Worm (Caenorhabditis elegans) whole organism, young adult: Measurements from ENCODE around the gene bed-2.

Experiments
- F23B12.7 ChIP-seq: sonication (generic microtip); optimal IDR thresholded peaks from 2 replicates; lab custom pipeline; 2017; ENCODE audit warnings: missing genetic modification characterization, mild to moderate bottlenecking, missing compliant biosample characterization, antibody characterized with exemption, moderate library complexity; ENCODE audit not compliant: insufficient read depth
- F37B4.10 ChIP-seq: fragments of 200-800 bp; sonication (Bioruptor generic); IDR thresholded peaks from 2 replicates; pipeline ENCODE4 v1.3.6; 2022; ENCODE audit warnings: missing genetic modification characterization, missing compliant biosample characterization
- T26A5.8 ChIP-seq: sonication (generic microtip); optimal IDR thresholded peaks from 2 replicates; lab custom pipeline; 2016; ENCODE audit warnings: missing genetic modification characterization, missing compliant biosample characterization
- cebp-1 ChIP-seq, 2 experiments: fragments of 200-800 bp in 1 of 2; sonication (Bioruptor generic) in 1 of 2; sonication (generic microtip) in 1 of 2; IDR thresholded peaks in 1 of 2; optimal IDR thresholded peaks in 1 of 2; 2 replicates each; pipeline versions ENCODE4 v1.3.6 to Lab custom; 2017 to 2022; ENCODE audit warnings: missing compliant biosample characterization in 2 of 2, missing genetic modification characterization in 2 of 2, mild to moderate bottlenecking in 1 of 2, missing genetic modification reagents in 1 of 2, moderate library complexity in 1 of 2
- die-1 ChIP-seq: sonication (generic microtip); optimal IDR thresholded peaks from 2 replicates; lab custom pipeline; 2016; ENCODE audit warnings: missing genotype, mild to moderate bottlenecking, missing genetic modification characterization, missing compliant biosample characterization
- lin-40 ChIP-seq: sonication (generic microtip); optimal IDR thresholded peaks from 2 replicates; lab custom pipeline; 2016; ENCODE audit warnings: missing genetic modification characterization, mild to moderate bottlenecking, missing compliant biosample characterization, missing genotype, missing genetic modification reagents
- lsl-1 ChIP-seq: fragments of 200-800 bp; sonication (Bioruptor generic); optimal IDR thresholded peaks from 2 replicates; lab custom pipeline; 2018; ENCODE audit warnings: mild to moderate bottlenecking, missing genetic modification characterization, moderate library complexity, missing compliant biosample characterization
- nhr-27 ChIP-seq: fragments of 200-800 bp; sonication (Bioruptor generic); optimal IDR thresholded peaks from 2 replicates; lab custom pipeline; 2018; ENCODE audit warnings: mild to moderate bottlenecking, missing genetic modification characterization, moderate library complexity, missing compliant biosample characterization
- snpc-4 ChIP-seq, 5 experiments: fragments of 150-350 bp in 1 of 5; sonication (generic microtip) in 4 of 5; optimal IDR thresholded peaks; 2 replicates each; lab custom pipeline; 2014 to 2018; ENCODE audit warnings: missing genetic modification characterization in 5 of 5, missing biosample characterization in 3 of 5, antibody characterized with exemption in 2 of 5, mild to moderate bottlenecking in 2 of 5, missing compliant biosample characterization in 2 of 5, missing genotype in 2 of 5, moderate library complexity in 2 of 5, missing genetic modification reagents in 1 of 5
- unc-62 ChIP-seq: fragments of 150-350 bp; optimal IDR thresholded peaks from 2 replicates; lab custom pipeline; 2014; ENCODE audit warnings: missing biosample characterization, missing genetic modification reagents, missing genetic modification characterization

- no peak for TF ChIP-seq F23B12.7 (tag; lab: Kevin White, UChicago)
- TF ChIP-seq snpc-4 (GFP tag; optimal IDR thresholded peaks at IDR 0.05; lab: Kevin White, UChicago): no peak
- no peak for TF ChIP-seq snpc-4 (tag; optimal IDR thresholded peaks at IDR 0.05; lab: Kevin White, UChicago)
- TF ChIP-seq nhr-27 (tag; lab: Kevin White, UChicago): no peak
- no peak for TF ChIP-seq lin-40
- TF ChIP-seq cebp-1 (GFP tag; IDR thresholded peaks at IDR 0.05; lab: Robert Waterston, UW): no peak
- no peak for TF ChIP-seq cebp-1 (tag; optimal IDR thresholded peaks at IDR 0.05; lab: Kevin White, UChicago)
- no peak for TF ChIP-seq T26A5.8 (tag; lab: Kevin White, UChicago)
- no peak for TF ChIP-seq F37B4.10 (GFP tag; lab: Robert Waterston, UW)
- no peak for TF ChIP-seq unc-62 (GFP tag; lab: Kevin White, UChicago)
- TF ChIP-seq lsl-1 (GFP tag; lab: Kevin White, UChicago): no peak
- no peak for TF ChIP-seq die-1
Observed at ce11 chrIII:11459041-11459440, 11.6 kb downstream of the bed-2 start.
